Worm (Caenorhabditis elegans): ENCODE results near the gene Y119D3B.12.

Y119D3B.12 gene

ce11 chrIII:1179006-1179405 is 23.3 kb upstream of the Y119D3B.12 start:
- no peak for TF ChIP-seq ceh-6 (GFP tag; optimal IDR thresholded peaks at IDR 0.05)
- no peak for TF ChIP-seq sox-4 (tag; optimal IDR thresholded peaks at IDR 0.05)

DNA sequence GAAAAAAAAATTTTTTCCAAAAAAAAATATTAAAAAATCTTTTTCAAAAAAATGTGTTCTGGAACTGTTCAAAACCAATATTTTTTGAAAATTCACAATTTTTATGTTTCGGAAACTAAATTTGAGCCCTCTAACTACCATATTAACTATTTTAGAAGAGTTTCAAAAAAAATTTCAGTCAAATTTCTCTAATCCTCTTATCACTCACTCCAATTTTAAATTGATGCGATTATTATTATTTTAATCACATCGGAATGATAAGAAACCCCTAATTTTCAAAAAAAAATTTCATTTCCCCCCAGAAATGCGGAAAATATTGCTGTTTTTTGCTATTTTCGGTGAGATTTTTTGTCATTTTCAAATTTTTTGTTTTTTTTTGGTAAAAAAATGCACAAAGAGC is 20.6 kb upstream of the Y119D3B.12 start, which contains the start of gene nspg-8:
nspg-8 (plus strand) TSS at position 301 of the 400 bp plus-strand sequence.
- no peak for TF ChIP-seq ceh-14 (tag; optimal IDR thresholded peaks at IDR 0.05)
- no peak for TF ChIP-seq C08G9.2 (tag; optimal IDR thresholded peaks at IDR 0.05)
- no peak for TF ChIP-seq rnt-1 (tag; optimal IDR thresholded peaks at IDR 0.05)
- no peak for TF ChIP-seq C38D4.7 (GFP tag; optimal IDR thresholded peaks at IDR 0.05)
- no peak for TF ChIP-seq hlh-30 (tag; optimal IDR thresholded peaks at IDR 0.05; ENCODE audit: insufficient read depth)
- TF ChIP-seq unc-55 (GFP tag; optimal IDR thresholded peaks at IDR 0.05): no peak
- TF ChIP-seq dmd-4 (tag; optimal IDR thresholded peaks at IDR 0.05; ENCODE audit: borderline replicate concordance): no peak
- no peak for TF ChIP-seq mec-3 (tag; optimal IDR thresholded peaks at IDR 0.05; ENCODE audit: borderline replicate concordance)
- no peak for TF ChIP-seq ceh-18 (tag; optimal IDR thresholded peaks at IDR 0.05)
- TF ChIP-seq fkh-10 (GFP tag; optimal IDR thresholded peaks at IDR 0.05): no peak
- TF ChIP-seq hlh-13 (GFP tag; optimal IDR thresholded peaks at IDR 0.05): no peak
- no peak for TF ChIP-seq nhr-11 (tag; optimal IDR thresholded peaks at IDR 0.05)
- TF ChIP-seq pat-9 (tag; optimal IDR thresholded peaks at IDR 0.05): no peak

ce11 chrIII:1193326-1193862 is 9.0 kb upstream of the Y119D3B.12 start, which contains the start of gene Y119D3B.14:
Gene Y119D3B.14, minus strand, starts transcription at chrIII:1193812.
- TF ChIP-seq ceh-45 (GFP tag; IDR thresholded peaks at IDR 0.05) (no peak), K02D7.2 (tag; optimal IDR thresholded peaks at IDR 0.05) (no peak), ceh-24 (tag; optimal IDR thresholded peaks at IDR 0.05) (no peak), sdc-2 (tag; optimal IDR thresholded peaks at IDR 0.05) (no peak), hlh-15 (tag; optimal IDR thresholded peaks at IDR 0.05) (no peak)

- TF ChIP-seq ets-4 (tag; optimal IDR thresholded peaks at IDR 0.05): no peak
- TF ChIP-seq zip-5 (tag; optimal IDR thresholded peaks at IDR 0.05): no peak
- no peak for TF ChIP-seq pha-4 (tag; optimal IDR thresholded peaks at IDR 0.05)
- no peak for TF ChIP-seq ceh-19 (GFP tag; optimal IDR thresholded peaks at IDR 0.05)
- no peak for TF ChIP-seq madf-2 (tag; optimal IDR thresholded peaks at IDR 0.05)
- no peak for TF ChIP-seq mec-3 (tag; optimal IDR thresholded peaks at IDR 0.05; ENCODE audit: borderline replicate concordance)
- no peak for TF ChIP-seq syd-9 (tag; optimal IDR thresholded peaks at IDR 0.05)
- TF ChIP-seq pax-1 (tag; optimal IDR thresholded peaks at IDR 0.05): no peak
- TF ChIP-seq fkh-6 (tag; optimal IDR thresholded peaks at IDR 0.05): no peak
- no peak for TF ChIP-seq lin-11 (tag; optimal IDR thresholded peaks at IDR 0.05)
- no peak for TF ChIP-seq unc-86 (tag; optimal IDR thresholded peaks at IDR 0.05)
These were observed 6.2 kb upstream of the Y119D3B.12 start, which contains the start of gene dss-1 for ce11 chrIII:1196192-1196591. Gene dss-1, minus strand, starts transcription at chrIII:1196292.

DNA sequence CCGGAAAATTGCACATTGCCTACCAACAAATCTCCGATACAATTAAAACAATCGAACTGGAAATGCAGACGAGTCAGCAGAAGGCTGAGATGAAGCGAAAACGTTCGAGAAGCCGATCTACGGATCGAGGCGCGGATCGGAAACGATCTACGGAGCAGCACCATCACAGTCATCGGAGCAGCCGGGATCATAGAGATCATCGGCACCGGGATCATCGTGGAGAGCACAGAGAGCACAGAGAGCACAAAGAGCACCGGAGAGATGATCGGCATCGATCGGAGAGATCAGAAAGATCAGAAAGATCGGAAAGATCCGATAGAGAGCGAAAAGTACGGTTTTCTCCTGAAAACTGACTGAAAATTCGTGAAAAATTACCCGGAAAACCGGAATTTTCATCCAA is 3.1 kb downstream of the Y119D3B.12 start:
- TF ChIP-seq ceh-18 (tag; optimal IDR thresholded peaks at IDR 0.05) (no peak), mec-3 (tag; optimal IDR thresholded peaks at IDR 0.05; ENCODE audit: borderline replicate concordance) (no peak), ceh-24 (tag; optimal IDR thresholded peaks at IDR 0.05) (no peak), madf-2 (tag; optimal IDR thresholded peaks at IDR 0.05) (no peak), nhr-11 (tag; optimal IDR thresholded peaks at IDR 0.05) (no peak), zip-5 (tag; optimal IDR thresholded peaks at IDR 0.05) (no peak), hlh-30 (tag; optimal IDR thresholded peaks at IDR 0.05; ENCODE audit: insufficient read depth) (no peak), ztf-16 (tag; optimal IDR thresholded peaks at IDR 0.05) (no peak), C08G9.2 (tag; optimal IDR thresholded peaks at IDR 0.05) (no peak), unc-86 (tag; optimal IDR thresholded peaks at IDR 0.05) (no peak), ref-2 (tag; optimal IDR thresholded peaks at IDR 0.05) (no peak)

All from whole organism, late embryonic.